Worm (Caenorhabditis elegans) whole organism, L1 larva: ENCODE data around the gene ufl-1.

Source experiments
- C04F5.9 ChIP-seq: sonication (generic microtip); optimal IDR thresholded peaks from 2 replicates; lab custom pipeline; 2016; ENCODE audit warnings: missing genetic modification characterization, missing compliant biosample characterization
- C16A3.4 ChIP-seq: fragments of 150-350 bp; optimal IDR thresholded peaks from 2 replicates; lab custom pipeline; 2014; ENCODE audit warnings: missing biosample characterization, missing genetic modification characterization
- F16B12.6 ChIP-seq: fragments of 150-350 bp; optimal IDR thresholded peaks from 2 replicates; lab custom pipeline; 2014; ENCODE audit warnings: missing biosample characterization, missing genetic modification characterization
- aly-2 ChIP-seq: fragments of 150-350 bp; optimal IDR thresholded peaks from 2 replicates; lab custom pipeline; 2014; ENCODE audit warnings: missing biosample characterization, missing genetic modification characterization
- blmp-1 ChIP-seq: fragments of 150-350 bp; optimal IDR thresholded peaks from 2 replicates; lab custom pipeline; 2014; ENCODE audit warnings: missing biosample characterization, missing genetic modification characterization
- ceh-63 ChIP-seq: fragments of 200-800 bp; sonication (Bioruptor generic); optimal IDR thresholded peaks from 2 replicates; lab custom pipeline; 2018; ENCODE audit warnings: mild to moderate bottlenecking, missing genetic modification characterization, missing compliant biosample characterization
- ceh-8 ChIP-seq: fragments of 200-800 bp; sonication (Bioruptor generic); optimal IDR thresholded peaks from 2 replicates; lab custom pipeline; 2018; ENCODE audit warnings: mild to moderate bottlenecking, missing genetic modification characterization, moderate library complexity, missing compliant biosample characterization
- ceh-88 ChIP-seq: fragments of 200-800 bp; sonication (Bioruptor generic); IDR thresholded peaks from 2 replicates; pipeline ENCODE4 v1.3.6; 2022; ENCODE audit warnings: missing genetic modification characterization, missing compliant biosample characterization
- ces-1 ChIP-seq: fragments of 150-350 bp; optimal IDR thresholded peaks from 2 replicates; lab custom pipeline; 2014; ENCODE audit warnings: missing biosample characterization, missing genetic modification reagents, missing genetic modification characterization
- dpl-1 ChIP-seq, 3 experiments: fragments of 150-350 bp in 2 of 3; sonication (generic microtip) in 1 of 3; optimal IDR thresholded peaks; 2 replicates each; lab custom pipeline; 2014 to 2017; ENCODE audit warnings: missing biosample characterization in 3 of 3, missing genetic modification characterization in 3 of 3, missing genetic modification reagents in 3 of 3
- dsc-1 ChIP-seq: sonication (generic microtip); optimal IDR thresholded peaks from 2 replicates; lab custom pipeline; 2016; ENCODE audit warnings: mild to moderate bottlenecking, missing genetic modification characterization, missing compliant biosample characterization
- efl-1 ChIP-seq, 4 experiments: fragments of 150-350 bp; optimal IDR thresholded peaks in 3 of 4; peaks in 1 of 4; 1 replicate in 1 of 4; 2 replicates in 3 of 4; lab custom pipeline; 2014; ENCODE audit warnings: missing biosample characterization in 2 of 4, missing genetic modification characterization in 2 of 4, missing genetic modification reagents in 2 of 4
- efl-3 ChIP-seq: fragments of 200-800 bp; sonication (Bioruptor generic); optimal IDR thresholded peaks from 2 replicates; lab custom pipeline; 2018; ENCODE audit warnings: mild to moderate bottlenecking, missing genetic modification characterization, missing compliant biosample characterization
- egl-13 ChIP-seq: sonication (generic microtip); optimal IDR thresholded peaks from 2 replicates; lab custom pipeline; 2016; ENCODE audit warnings: missing genotype, missing genetic modification reagents, missing genetic modification characterization, missing compliant biosample characterization
- egl-27 ChIP-seq, 2 experiments: fragments of 150-350 bp in 1 of 2; sonication (generic microtip); optimal IDR thresholded peaks; 3 replicates each; lab custom pipeline; 2017 to 2018; ENCODE audit warnings: missing biosample characterization in 2 of 2, missing genetic modification characterization in 2 of 2, missing genetic modification reagents in 2 of 2
- elt-2 ChIP-seq: sonication (generic microtip); optimal IDR thresholded peaks from 2 replicates; lab custom pipeline; 2016; ENCODE audit warnings: missing genetic modification characterization, mild to moderate bottlenecking, inconsistent platforms, missing compliant biosample characterization, missing genetic modification reagents
- elt-3 ChIP-seq, 6 experiments: fragments of 150-350 bp in 1 of 6; sonication (generic microtip); optimal IDR thresholded peaks; 2 replicates each; lab custom pipeline; 2017 to 2018; ENCODE audit warnings: missing biosample characterization in 6 of 6, missing genetic modification characterization in 6 of 6, inconsistent platforms in 1 of 6
- fkh-10 ChIP-seq: sonication (generic microtip); optimal IDR thresholded peaks from 2 replicates; lab custom pipeline; 2017; ENCODE audit warnings: missing biosample characterization, missing genetic modification reagents, missing genetic modification characterization
- fkh-8 ChIP-seq: sonication (generic microtip); optimal IDR thresholded peaks from 2 replicates; lab custom pipeline; 2016; ENCODE audit warnings: mild to moderate bottlenecking, missing genetic modification characterization, missing compliant biosample characterization
- fos-1 ChIP-seq: fragments of 150-350 bp; optimal IDR thresholded peaks from 2 replicates; lab custom pipeline; 2014; ENCODE audit warnings: missing biosample characterization, missing genetic modification characterization
- hlh-17 ChIP-seq: fragments of 200-800 bp; sonication (Bioruptor generic); optimal IDR thresholded peaks from 2 replicates; lab custom pipeline; 2018; ENCODE audit warnings: missing genetic modification characterization, mild to moderate bottlenecking, missing compliant biosample characterization, moderate library complexity, borderline replicate concordance
- hlh-4 ChIP-seq: sonication (generic microtip); optimal IDR thresholded peaks from 2 replicates; lab custom pipeline; 2016; ENCODE audit warnings: mild to moderate bottlenecking, missing genetic modification characterization, missing compliant biosample characterization
- hpl-2 ChIP-seq: fragments of 150-350 bp; optimal IDR thresholded peaks from 2 replicates; lab custom pipeline; 2014; ENCODE audit warnings: missing biosample characterization, missing genetic modification reagents, missing genetic modification characterization
- irx-1 ChIP-seq: sonication (generic microtip); optimal IDR thresholded peaks from 2 replicates; lab custom pipeline; 2016; ENCODE audit warnings: missing genetic modification characterization, missing compliant biosample characterization
- isw-1 ChIP-seq: fragments of 200-800 bp; sonication (Bioruptor generic); IDR thresholded peaks from 2 replicates; pipeline ENCODE4 v1.3.6; 2022; ENCODE audit warnings: missing genetic modification characterization, missing compliant biosample characterization
- jun-1 ChIP-seq: fragments of 150-350 bp; optimal IDR thresholded peaks from 2 replicates; lab custom pipeline; 2014; ENCODE audit warnings: missing biosample characterization, missing genetic modification reagents, missing genetic modification characterization
- lin-35 ChIP-seq, 2 experiments: fragments of 150-350 bp; optimal IDR thresholded peaks; 2 replicates each; lab custom pipeline; 2014; ENCODE audit warnings: missing biosample characterization in 2 of 2, missing genetic modification characterization in 2 of 2, missing genetic modification reagents in 2 of 2
- mab-9 ChIP-seq: fragments of 200-800 bp; sonication (Bioruptor generic); IDR thresholded peaks from 2 replicates; pipeline ENCODE4 v1.3.6; 2022; ENCODE audit warnings: missing genetic modification reagents, missing genetic modification characterization, missing compliant biosample characterization
- mef-2 ChIP-seq: fragments of 150-350 bp; optimal IDR thresholded peaks from 2 replicates; lab custom pipeline; 2014; ENCODE audit warnings: missing biosample characterization, missing genetic modification characterization
- mep-1 ChIP-seq: fragments of 150-350 bp; optimal IDR thresholded peaks from 2 replicates; lab custom pipeline; 2014; ENCODE audit warnings: missing biosample characterization, missing genetic modification characterization
- nhr-11 ChIP-seq: fragments of 150-350 bp; optimal IDR thresholded peaks from 2 replicates; lab custom pipeline; 2014; ENCODE audit warnings: missing biosample characterization, missing genetic modification characterization
- nhr-237 ChIP-seq: fragments of 150-350 bp; optimal IDR thresholded peaks from 2 replicates; lab custom pipeline; 2014; ENCODE audit warnings: missing biosample characterization, missing genetic modification characterization
- nhr-28 ChIP-seq: fragments of 150-350 bp; optimal IDR thresholded peaks from 2 replicates; lab custom pipeline; 2014; ENCODE audit warnings: missing biosample characterization, missing genetic modification characterization
- nhr-76 ChIP-seq: sonication (generic microtip); optimal IDR thresholded peaks from 2 replicates; lab custom pipeline; 2017; ENCODE audit warnings: missing biosample characterization, missing genetic modification characterization
- nhr-77 ChIP-seq: fragments of 150-350 bp; optimal IDR thresholded peaks from 2 replicates; lab custom pipeline; 2014; ENCODE audit warnings: missing biosample characterization, missing genetic modification characterization
- pag-3 ChIP-seq: sonication (generic microtip); optimal IDR thresholded peaks from 2 replicates; lab custom pipeline; 2017; ENCODE audit warnings: missing genetic modification characterization, mild to moderate bottlenecking, missing compliant biosample characterization, antibody characterized with exemption, borderline replicate concordance; ENCODE audit not compliant: insufficient read depth
- pax-3 ChIP-seq: fragments of 200-800 bp; sonication (Bioruptor generic); optimal IDR thresholded peaks from 2 replicates; lab custom pipeline; 2018; ENCODE audit warnings: mild to moderate bottlenecking, missing genetic modification characterization, moderate library complexity, missing compliant biosample characterization
- pqm-1 ChIP-seq: sonication (generic microtip); optimal IDR thresholded peaks from 3 replicates; lab custom pipeline; 2017; ENCODE audit warnings: missing biosample characterization, missing genetic modification characterization
- rnt-1 ChIP-seq: sonication (generic microtip); optimal IDR thresholded peaks from 2 replicates; lab custom pipeline; 2016; ENCODE audit warnings: mild to moderate bottlenecking, missing genetic modification characterization, moderate library complexity, missing compliant biosample characterization
- skn-1 ChIP-seq: fragments of 150-350 bp; optimal IDR thresholded peaks from 2 replicates; lab custom pipeline; 2014; ENCODE audit warnings: missing biosample characterization, missing genetic modification characterization
- snpc-4 ChIP-seq: fragments of 150-350 bp; optimal IDR thresholded peaks from 2 replicates; lab custom pipeline; 2014; ENCODE audit warnings: missing biosample characterization, missing genetic modification characterization
- snu-23 ChIP-seq: sonication (generic microtip); optimal IDR thresholded peaks from 2 replicates; lab custom pipeline; 2016; ENCODE audit warnings: missing genetic modification characterization, missing compliant biosample characterization
- sox-4 ChIP-seq: sonication (generic microtip); optimal IDR thresholded peaks from 2 replicates; lab custom pipeline; 2016; ENCODE audit warnings: missing genetic modification characterization, missing compliant biosample characterization
- sptf-1 ChIP-seq: fragments of 150-350 bp; optimal IDR thresholded peaks from 2 replicates; lab custom pipeline; 2014; ENCODE audit warnings: missing biosample characterization, missing genetic modification characterization
- swsn-7 ChIP-seq: sonication (generic microtip); optimal IDR thresholded peaks from 2 replicates; lab custom pipeline; 2016; ENCODE audit warnings: missing genetic modification characterization, missing compliant biosample characterization
- tbx-2 ChIP-seq: sonication (generic microtip); optimal IDR thresholded peaks from 2 replicates; lab custom pipeline; 2016; ENCODE audit warnings: missing genetic modification characterization, missing compliant biosample characterization
- unc-30 ChIP-seq: sonication (generic microtip); optimal IDR thresholded peaks from 2 replicates; lab custom pipeline; 2017; ENCODE audit warnings: missing biosample characterization, missing genetic modification characterization
- unc-62 ChIP-seq: fragments of 150-350 bp; optimal IDR thresholded peaks from 2 replicates; lab custom pipeline; 2014; ENCODE audit warnings: missing biosample characterization, missing genetic modification reagents, missing genetic modification characterization
- unc-86 ChIP-seq: sonication (generic microtip); optimal IDR thresholded peaks from 2 replicates; lab custom pipeline; 2016; ENCODE audit warnings: missing genetic modification characterization, missing compliant biosample characterization
- zag-1 ChIP-seq: fragments of 150-350 bp; optimal IDR thresholded peaks from 2 replicates; lab custom pipeline; 2014; ENCODE audit warnings: missing biosample characterization, missing genetic modification characterization
- ztf-11 ChIP-seq, 2 experiments: sonication (generic microtip); optimal IDR thresholded peaks; 2 replicates each; lab custom pipeline; 2016 to 2017; ENCODE audit warnings: missing genetic modification characterization in 2 of 2, missing biosample characterization in 1 of 2, missing compliant biosample characterization in 1 of 2
- ztf-4 ChIP-seq: fragments of 150-350 bp; optimal IDR thresholded peaks from 2 replicates; lab custom pipeline; 2014; ENCODE audit warnings: missing biosample characterization, missing genetic modification characterization

The ufl-1 gene

ce11 chrIV:7047762-7048178, 11.1 kb upstream of the ufl-1 start (continued):
- TF ChIP-seq hpl-2 (GFP tag; lab: Kevin White, UChicago) (peak; percentile 29), tbx-2 (tag; lab: Kevin White, UChicago) (peak; percentile 70), fkh-8 (tag; lab: Kevin White, UChicago) (no peak), ceh-63 (GFP tag; lab: Kevin White, UChicago) (no peak), elt-2 (tag; lab: Kevin White, UChicago) (peak; percentile 93), sox-4 (no peak), ces-1 (GFP tag; lab: Kevin White, UChicago) (no peak), hlh-4 (tag; lab: Kevin White, UChicago) (no peak), dpl-1 (GFP tag; optimal IDR thresholded peaks at IDR 0.05; lab: Kevin White, UChicago) (peak in 2 of 3 experiments; percentile 28 to 60), ceh-88 (GFP tag; lab: Robert Waterston, UW) (no peak), nhr-28 (tag; lab: Kevin White, UChicago) (no peak), egl-13 (tag; lab: Kevin White, UChicago) (no peak), rnt-1 (peak; percentile 39), isw-1 (no peak), C04F5.9 (tag; lab: Kevin White, UChicago) (peak; percentile 21), snu-23 (GFP tag; lab: Kevin White, UChicago) (peak; percentile 91), ztf-4 (tag; lab: Kevin White, UChicago) (no peak), dsc-1 (tag; lab: Kevin White, UChicago) (no peak), sptf-1 (tag; lab: Kevin White, UChicago) (no peak), zag-1 (tag; lab: Kevin White, UChicago) (no peak), mep-1 (peak; percentile 65), elt-3 (tag; optimal IDR thresholded peaks at IDR 0.05; lab: Kevin White, UChicago) (peak in 3 of 6 experiments; percentile 81 to 91 (median 91)), irx-1 (tag; lab: Kevin White, UChicago) (peak; percentile 67), fkh-10 (GFP tag; lab: Kevin White, UChicago) (no peak), blmp-1 (tag; lab: Kevin White, UChicago) (peak; percentile 79), skn-1 (tag; lab: Kevin White, UChicago) (peak; percentile 9), F16B12.6 (no peak), mef-2 (tag; lab: Kevin White, UChicago) (peak; percentile 16), aly-2 (tag; lab: Kevin White, UChicago) (no peak), nhr-76 (no peak), C16A3.4 (tag; lab: Kevin White, UChicago) (peak; percentile 44), mab-9 (GFP tag; lab: Robert Waterston, UW) (no peak), pqm-1 (tag; lab: Kevin White, UChicago) (no peak), nhr-237 (tag; lab: Kevin White, UChicago) (no peak), snpc-4 (tag; lab: Kevin White, UChicago) (peak; percentile 27), pag-3 (tag; lab: Kevin White, UChicago) (no peak), ceh-8 (GFP tag; lab: Kevin White, UChicago) (no peak), fos-1 (tag; lab: Kevin White, UChicago) (peak; percentile 71), efl-3 (GFP tag; lab: Kevin White, UChicago) (no peak), egl-27 (tag; optimal IDR thresholded peaks at IDR 0.05; lab: Kevin White, UChicago) (peak in 1 of 2 experiments; percentile 59), unc-30 (tag; lab: Kevin White, UChicago) (no peak), unc-86 (tag; lab: Kevin White, UChicago) (no peak), swsn-7 (tag; lab: Kevin White, UChicago) (peak; percentile 49), unc-62 (GFP tag; lab: Kevin White, UChicago) (no peak), nhr-11 (no peak), pax-3 (no peak), lin-35 (GFP tag; optimal IDR thresholded peaks at IDR 0.05; lab: Kevin White, UChicago) (peak; percentile 28 to 74), hlh-17 (GFP tag; lab: Kevin White, UChicago) (no peak), efl-1 (optimal IDR thresholded peaks at IDR 0.05; lab: Kevin White, UChicago) (peak; percentile 27 to 56), efl-1 (GFP tag; optimal IDR thresholded peaks at IDR 0.05 in 1 of 2; lab: Kevin White, UChicago) (peak; percentile 22 to 91), jun-1 (tag; lab: Kevin White, UChicago) (peak; percentile 28), ztf-11 (tag; optimal IDR thresholded peaks at IDR 0.05; lab: Kevin White, UChicago) (no peak), nhr-77 (tag; lab: Kevin White, UChicago) (peak; percentile 43)
